Fruit fly (Drosophila melanogaster): ENCODE measurements around the gene CG4098.

Gene CG4098

dm6 chr3L:16581201-16581705, 27.9 kb downstream of the CG4098 start, which contains the start of gene Smn (continued):
- TF ChIP-seq HLH54F (GFP tag; optimal IDR thresholded peaks at IDR 0.05) (peak; percentile 60), hbn (GFP tag; IDR thresholded peaks at IDR 0.05; ENCODE audit: partially characterized antibody) (peak; percentile 77), CG14965 (GFP tag; optimal IDR thresholded peaks at IDR 0.05; ENCODE audit: borderline replicate concordance) (no peak), dati (GFP tag; IDR thresholded peaks at IDR 0.05) (no peak), crc (GFP tag; optimal IDR thresholded peaks at IDR 0.05) (no peak)

DNA sequence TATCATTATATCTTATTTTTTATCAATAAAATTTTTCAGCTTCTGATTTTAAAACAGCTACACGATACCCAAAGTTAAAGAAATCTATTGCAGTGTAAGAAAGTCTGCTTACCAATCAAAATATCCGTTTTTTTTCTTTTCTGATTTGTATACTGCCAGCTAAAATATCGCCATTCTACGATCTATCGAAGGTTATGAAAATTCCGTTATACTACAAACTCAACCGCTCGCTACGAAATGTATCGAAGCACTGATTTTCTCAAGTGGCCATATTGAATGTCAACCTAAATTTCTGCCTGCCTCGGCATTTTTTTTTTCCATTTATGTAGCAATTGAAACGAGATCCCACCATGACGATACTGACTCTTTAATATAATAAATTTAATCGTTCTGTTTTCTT, 29.1 kb downstream of the CG4098 start, which contains the start of gene nxf2:
Gene nxf2 (minus strand): TSS at position 258 of the 400 bp plus-strand sequence.
- TF ChIP-seq hbn (GFP tag; IDR thresholded peaks at IDR 0.05; ENCODE audit: partially characterized antibody) (peak; percentile 44; the same call in 1 of the 2 replicates), trem (tag; optimal IDR thresholded peaks at IDR 0.05) (peak; percentile 19), mam (GFP tag; optimal IDR thresholded peaks at IDR 0.05) (no peak), jigr1 (GFP tag; IDR thresholded peaks at IDR 0.05) (no peak), CG10543 (GFP tag; optimal IDR thresholded peaks at IDR 0.05) (no peak), HLHmδ (GFP tag; optimal IDR thresholded peaks at IDR 0.05) (no peak), CG11560 (tag; IDR thresholded peaks at IDR 0.05) (no peak), CG2116 (GFP tag; optimal IDR thresholded peaks at IDR 0.05) (peak; percentile 55), Fer1 (GFP tag; optimal IDR thresholded peaks at IDR 0.05) (no peak), org-1 (GFP tag; optimal IDR thresholded peaks at IDR 0.05) (no peak), CG17359 (tag; optimal IDR thresholded peaks at IDR 0.05) (no peak), Deaf1 (tag; optimal IDR thresholded peaks at IDR 0.05) (no peak), sr (GFP tag; IDR thresholded peaks at IDR 0.05) (no peak), CG18476 (GFP tag; optimal IDR thresholded peaks at IDR 0.05) (no peak), CG18619 (GFP tag; optimal IDR thresholded peaks at IDR 0.05) (no peak), repo (GFP tag; optimal IDR thresholded peaks at IDR 0.05) (no peak), phol (tag; optimal IDR thresholded peaks at IDR 0.05) (peak; percentile 76), NFAT (GFP tag; IDR thresholded peaks at IDR 0.05) (no peak), Bdp1 (GFP tag; optimal IDR thresholded peaks at IDR 0.05) (no peak), aop (GFP tag; IDR thresholded peaks at IDR 0.05) (no peak), NC2α (GFP tag; optimal IDR thresholded peaks at IDR 0.05) (no peak), chm (GFP tag; IDR thresholded peaks at IDR 0.05) (no peak), ci (GFP tag; IDR thresholded peaks at IDR 0.05) (no peak), CG15601 (tag; optimal IDR thresholded peaks at IDR 0.05) (no peak), ken (GFP tag; IDR thresholded peaks at IDR 0.05) (no peak), CG7786 (GFP tag; optimal IDR thresholded peaks at IDR 0.05) (no peak), maf-S (GFP tag; optimal IDR thresholded peaks at IDR 0.05) (no peak), cg (GFP tag; optimal IDR thresholded peaks at IDR 0.05) (no peak), Spps (tag; optimal IDR thresholded peaks at IDR 0.05) (no peak), Dbx (GFP tag; IDR thresholded peaks at IDR 0.05) (no peak), CG12155 (GFP tag; optimal IDR thresholded peaks at IDR 0.05) (no peak), kni (GFP tag; optimal IDR thresholded peaks at IDR 0.05) (no peak), CG17829 (tag; optimal IDR thresholded peaks at IDR 0.05) (no peak), CG13424 (tag; optimal IDR thresholded peaks at IDR 0.05) (no peak), CG10366 (GFP tag; IDR thresholded peaks at IDR 0.05) (no peak), CG17385 (GFP tag; optimal IDR thresholded peaks at IDR 0.05) (no peak), Dip2 (GFP tag; IDR thresholded peaks at IDR 0.05) (no peak), CG10267 (tag; optimal IDR thresholded peaks at IDR 0.05) (peak; percentile 76), Eip74EF (GFP tag; optimal IDR thresholded peaks at IDR 0.05) (no peak), Nf-YA (GFP tag; IDR thresholded peaks at IDR 0.05) (no peak), knrl (GFP tag; IDR thresholded peaks at IDR 0.05; ENCODE audit: partially characterized antibody) (peak; percentile 57; the same call in 2 of the 3 replicates), CG14667 (GFP tag; IDR thresholded peaks at IDR 0.05) (no peak), MTF-1 (GFP tag; optimal IDR thresholded peaks at IDR 0.05; ENCODE audit: borderline replicate concordance) (no peak), gcm2 (GFP tag; optimal IDR thresholded peaks at IDR 0.05) (no peak), z (GFP tag; IDR thresholded peaks at IDR 0.05) (no peak), ase (GFP tag; IDR thresholded peaks at IDR 0.05) (no peak)
